Worm (Caenorhabditis elegans) whole organism, L4/young adult: ENCODE measurements around the gene Y64G10A.1.

Source experiments
- W03F9.2 ChIP-seq: fragments of 150-350 bp; optimal IDR thresholded peaks from 2 replicates; lab custom pipeline; 2014; ENCODE audit warnings: missing biosample characterization, missing genetic modification characterization
- dao-5 ChIP-seq: sonication (generic microtip); optimal IDR thresholded peaks from 2 replicates; lab custom pipeline; 2016; ENCODE audit warnings: missing genotype, missing genetic modification characterization, moderate library complexity, missing compliant biosample characterization
- him-1 ChIP-seq: sonication (generic microtip); optimal IDR thresholded peaks from 2 replicates; lab custom pipeline; 2016; ENCODE audit warnings: missing genotype, missing genetic modification reagents, missing genetic modification characterization, missing compliant biosample characterization

- TF ChIP-seq him-1 (tag; lab: Kevin White, UChicago), result no peak
- no peak for TF ChIP-seq W03F9.2 (tag; lab: Kevin White, UChicago)
- no peak for TF ChIP-seq dao-5 (tag; lab: Kevin White, UChicago)
These were observed 11.7 kb downstream of the Y64G10A.1 start for ce11 chrIV:14227138-14227537.
